Fruit fly (Drosophila melanogaster): ENCODE data around the gene CG17672.

CG17672 gene

DNA sequence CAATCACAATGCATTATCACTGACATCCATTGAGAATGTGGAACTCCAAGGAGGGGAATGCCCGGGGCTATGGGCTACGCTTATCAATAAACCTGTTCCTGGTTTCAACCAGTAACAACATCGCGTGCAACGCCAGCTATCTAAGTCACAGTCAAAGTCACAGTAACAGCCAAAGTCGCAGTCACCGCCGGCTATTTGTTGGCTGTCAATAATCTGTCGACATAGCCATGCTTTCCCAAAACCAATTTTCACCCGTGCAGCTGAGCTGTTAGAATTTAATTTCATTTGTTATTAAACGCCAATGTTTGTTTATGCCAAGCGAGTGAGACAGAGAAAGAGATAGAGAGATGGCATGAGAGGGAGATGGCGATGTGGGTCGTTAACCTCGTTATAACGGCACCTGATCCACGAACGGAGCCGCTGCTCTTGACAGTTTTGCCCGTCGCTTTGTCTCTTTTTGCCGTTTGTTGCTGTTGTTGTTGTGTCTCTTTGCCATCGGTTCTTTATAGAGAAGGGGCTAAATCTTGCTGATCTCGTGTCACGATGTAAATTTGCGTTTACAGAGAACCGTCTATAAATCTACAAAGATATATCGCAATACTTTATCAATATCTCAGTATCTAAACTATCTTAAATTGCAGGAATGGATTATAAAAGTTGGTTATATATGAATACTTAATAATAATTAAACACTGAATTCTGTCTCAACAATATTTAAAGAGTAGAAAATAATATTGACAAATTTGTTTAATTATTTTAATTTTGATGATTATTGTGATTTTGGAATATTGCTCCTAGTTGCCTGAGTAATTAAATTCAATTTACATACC, 3.5 kb downstream of the CG17672 start (continued):
- TF ChIP-seq CG16779 (GFP tag; IDR thresholded peaks at IDR 0.05) (no peak), Fer1 (GFP tag; optimal IDR thresholded peaks at IDR 0.05) (no peak), CG6854 (GFP tag; optimal IDR thresholded peaks at IDR 0.05) (no peak), CG10366 (GFP tag; IDR thresholded peaks at IDR 0.05) (no peak), ttk (GFP tag; IDR thresholded peaks at IDR 0.05) (no peak), Oli (tag; optimal IDR thresholded peaks at IDR 0.05) (no peak), ara (GFP tag; IDR thresholded peaks at IDR 0.05) (no peak), CG11093 (GFP tag; IDR thresholded peaks at IDR 0.05) (no peak), Camta (GFP tag; optimal IDR thresholded peaks at IDR 0.05) (no peak), sens (GFP tag) (peak; percentile 85), Hey (tag; optimal IDR thresholded peaks at IDR 0.05) (no peak), sug (tag; optimal IDR thresholded peaks at IDR 0.05) (no peak), Nf-YB (GFP tag; optimal IDR thresholded peaks at IDR 0.05) (peak; percentile 13), danr (GFP tag; IDR thresholded peaks at IDR 0.05) (no peak), lov (optimal IDR thresholded peaks at IDR 0.05) (no peak), lov (GFP tag; IDR thresholded peaks at IDR 0.05) (no peak; the same call in 2 of the 3 replicates), br (optimal IDR thresholded peaks at IDR 0.05) (no peak), CG1832 (GFP tag; optimal IDR thresholded peaks at IDR 0.05) (peak; percentile 55), da (GFP tag; optimal IDR thresholded peaks at IDR 0.05) (no peak), en (GFP tag; optimal IDR thresholded peaks at IDR 0.05) (no peak), CG2202 (tag; optimal IDR thresholded peaks at IDR 0.05) (no peak), cas (GFP tag; IDR thresholded peaks at IDR 0.05) (no peak), shn (GFP tag; optimal IDR thresholded peaks at IDR 0.05) (no peak), Optix (GFP tag; IDR thresholded peaks at IDR 0.05) (no peak), bab2 (GFP tag; optimal IDR thresholded peaks at IDR 0.05) (no peak), repo (GFP tag; optimal IDR thresholded peaks at IDR 0.05) (no peak)

DNA sequence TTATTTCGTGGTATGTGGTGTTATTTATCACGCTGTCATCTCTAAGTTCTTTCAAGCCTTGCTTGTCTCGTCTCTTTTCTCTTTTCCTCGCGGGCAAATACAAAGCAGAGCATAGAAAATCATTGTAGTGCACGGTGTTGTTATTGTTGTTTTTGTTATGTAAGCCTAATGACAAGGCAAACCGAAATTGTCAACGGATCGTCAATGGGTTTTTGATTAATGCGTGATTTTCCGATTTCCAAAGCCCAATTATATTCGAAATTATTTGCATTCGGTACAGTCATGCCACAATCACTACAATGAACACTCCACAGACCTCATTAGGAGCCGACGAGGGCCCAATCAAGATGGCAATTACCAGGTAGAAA, 4.1 kb downstream of the CG17672 start:
- TF ChIP-seq CG4328 (GFP tag; optimal IDR thresholded peaks at IDR 0.05) (no peak), dpn (GFP tag; optimal IDR thresholded peaks at IDR 0.05) (no peak), bigmax (GFP tag; optimal IDR thresholded peaks at IDR 0.05) (no peak), CG4360 (GFP tag; IDR thresholded peaks at IDR 0.05) (peak; percentile 58), aop (GFP tag; IDR thresholded peaks at IDR 0.05) (no peak), Dbx (GFP tag; IDR thresholded peaks at IDR 0.05) (no peak), Drgx (GFP tag; IDR thresholded peaks at IDR 0.05) (no peak), CG11723 (GFP tag; optimal IDR thresholded peaks at IDR 0.05) (no peak), lola (GFP tag; optimal IDR thresholded peaks at IDR 0.05) (peak in 1 of 3 experiments; percentile 49), Pdp1 (GFP tag; optimal IDR thresholded peaks at IDR 0.05) (peak in 1 of 2 experiments; percentile 62), Ravus (GFP tag; IDR thresholded peaks at IDR 0.05) (no peak), ara (GFP tag; IDR thresholded peaks at IDR 0.05) (no peak)

dm6 chr3L:13033361-13033760, 4.6 kb downstream of the CG17672 start:
- TF ChIP-seq mam (GFP tag; optimal IDR thresholded peaks at IDR 0.05): no peak
- no peak for TF ChIP-seq Sox102F (GFP tag; optimal IDR thresholded peaks at IDR 0.05)
- TF ChIP-seq CG7357 (GFP tag; IDR thresholded peaks at IDR 0.05): no peak
- no peak for TF ChIP-seq peb (GFP tag; IDR thresholded peaks at IDR 0.05)
- TF ChIP-seq CG8944 (GFP tag; optimal IDR thresholded peaks at IDR 0.05): no peak
- TF ChIP-seq tap (tag; optimal IDR thresholded peaks at IDR 0.05): no peak
- TF ChIP-seq gro (GFP tag; optimal IDR thresholded peaks at IDR 0.05): no peak
- no peak for TF ChIP-seq CG6175 (GFP tag; IDR thresholded peaks at IDR 0.05)
- TF ChIP-seq CG7928 (GFP tag; optimal IDR thresholded peaks at IDR 0.05): no peak
- TF ChIP-seq CG14860 (GFP tag; IDR thresholded peaks at IDR 0.05; ENCODE audit: partially characterized antibody): 0 out of 3 replicates have a peak, but pooled peaks have one; percentile 43
- no peak for TF ChIP-seq trh (GFP tag; optimal IDR thresholded peaks at IDR 0.05)
- no peak for TF ChIP-seq CG31365 (tag; optimal IDR thresholded peaks at IDR 0.05)
- 0 out of 3 replicates have a peak, but pooled peaks have one; percentile 38 for TF ChIP-seq C15 (GFP tag; IDR thresholded peaks at IDR 0.05)
- no peak for TF ChIP-seq CG10366 (GFP tag; IDR thresholded peaks at IDR 0.05)
- no peak for TF ChIP-seq CG18619 (GFP tag; optimal IDR thresholded peaks at IDR 0.05)
- TF ChIP-seq CG9932 (GFP tag; IDR thresholded peaks at IDR 0.05): no peak

Measured in whole organism, embryonic.